Fruit fly (Drosophila melanogaster) whole organism, embryonic: ENCODE measurements around the gene eIF3d1.
A peak's percentile ranks its signal among the peaks of the same experiment; 100 is the strongest.

Experiments used
- Atf-2 ChIP-seq: fragments of 200-800 bp; sonication (Bioruptor generic); optimal IDR thresholded peaks from 2 replicates; lab custom pipeline; 2016; ENCODE audit warnings: missing biosample characterization, missing genetic modification characterization
- Bgb ChIP-seq: fragments of 200-800 bp; sonication (Bioruptor generic); IDR thresholded peaks from 2 replicates; pipeline ENCODE4 v1.3.6; 2022; ENCODE audit warnings: missing biosample characterization, missing genetic modification characterization; ENCODE audit not compliant: partially characterized antibody
- CG10147 ChIP-seq: fragments of 200-800 bp; sonication (Bioruptor generic); optimal IDR thresholded peaks from 2 replicates; lab custom pipeline; 2019; ENCODE audit warnings: missing biosample characterization, mild to moderate bottlenecking, missing genetic modification characterization, moderate library complexity
- CG10565 ChIP-seq: fragments of 200-800 bp; sonication (Bioruptor generic); optimal IDR thresholded peaks from 3 replicates; lab custom pipeline; 2016; ENCODE audit warnings: missing biosample characterization, mild to moderate bottlenecking, missing genetic modification characterization
- CG12299 ChIP-seq: fragments of 200-800 bp; sonication (Bioruptor generic); optimal IDR thresholded peaks from 2 replicates; lab custom pipeline; 2018; ENCODE audit warnings: missing biosample characterization, mild to moderate bottlenecking, missing genetic modification characterization
- CG14014 ChIP-seq: fragments of 200-800 bp; sonication (Bioruptor generic); IDR thresholded peaks from 2 replicates; pipeline ENCODE4 v1.3.6; 2022; ENCODE audit warnings: missing biosample characterization, missing genetic modification characterization
- CG17612 ChIP-seq: fragments of 200-800 bp; sonication (Bioruptor generic); IDR thresholded peaks from 2 replicates; pipeline ENCODE4 v1.3.6; 2022; ENCODE audit warnings: missing biosample characterization, missing genetic modification characterization
- CG2116 ChIP-seq: fragments of 200-800 bp; sonication (Bioruptor generic); optimal IDR thresholded peaks from 3 replicates; lab custom pipeline; 2018; ENCODE audit warnings: missing biosample characterization, mild to moderate bottlenecking, missing genetic modification characterization
- CG2889 ChIP-seq: fragments of 200-800 bp; sonication (Bioruptor generic); IDR thresholded peaks from 3 replicates; pipeline ENCODE4 v1.3.6; 2022; ENCODE audit warnings: missing biosample characterization, missing genetic modification characterization
- CG4707 ChIP-seq: fragments of 200-800 bp; sonication (Bioruptor generic); optimal IDR thresholded peaks from 2 replicates; lab custom pipeline; 2018; ENCODE audit warnings: missing biosample characterization, mild to moderate bottlenecking, missing genetic modification characterization, moderate library complexity
- CG4820 ChIP-seq: fragments of 200-800 bp; sonication (Bioruptor generic); optimal IDR thresholded peaks from 3 replicates; lab custom pipeline; 2016; ENCODE audit warnings: missing biosample characterization, missing genetic modification characterization
- CG6765 ChIP-seq: fragments of 200-800 bp; sonication (Bioruptor generic); optimal IDR thresholded peaks from 3 replicates; lab custom pipeline; 2017; ENCODE audit warnings: missing biosample characterization, mild to moderate bottlenecking, missing genetic modification characterization
- CG8478 ChIP-seq: fragments of >200 bp; optimal IDR thresholded peaks from 2 replicates; lab custom pipeline; 2018
- CG9609 ChIP-seq: fragments of 200-800 bp; sonication (Bioruptor generic); optimal IDR thresholded peaks from 3 replicates; lab custom pipeline; 2016; ENCODE audit warnings: missing biosample characterization, missing genetic modification characterization
- CTCF ChIP-seq: fragments of 200-800 bp; sonication (Bioruptor generic); optimal IDR thresholded peaks from 2 replicates; lab custom pipeline; 2017; ENCODE audit warnings: missing biosample characterization, mild to moderate bottlenecking, missing genetic modification characterization, moderate library complexity
- CoRest ChIP-seq: fragments of 200-800 bp; sonication (Bioruptor generic); optimal IDR thresholded peaks from 3 replicates; lab custom pipeline; 2018; ENCODE audit warnings: missing biosample characterization, mild to moderate bottlenecking, missing genetic modification characterization, moderate library complexity
- D ChIP-seq, 2 experiments: fragments of 200-800 bp in 1 of 2; fragments of >200 bp in 1 of 2; sonication (Bioruptor generic) in 1 of 2; optimal IDR thresholded peaks; 2 replicates in 1 of 2; 3 replicates in 1 of 2; lab custom pipeline; 2017; ENCODE audit warnings: mild to moderate bottlenecking in 1 of 2, missing biosample characterization in 1 of 2, missing genetic modification characterization in 1 of 2, missing genetic modification reagents in 1 of 2
- Dfd ChIP-seq, 2 experiments: fragments of >200 bp; optimal IDR thresholded peaks; 2 replicates each; lab custom pipeline; 2017; ENCODE audit warnings: missing biosample characterization in 2 of 2, missing genetic modification characterization in 2 of 2
- Dp ChIP-seq: fragments of 200-800 bp; sonication (Bioruptor generic); optimal IDR thresholded peaks from 2 replicates; lab custom pipeline; 2018; ENCODE audit warnings: missing biosample characterization, mild to moderate bottlenecking, missing genetic modification characterization, moderate library complexity
- GATAe ChIP-seq: fragments of 200-800 bp; sonication (Bioruptor generic); conservative IDR thresholded peaks from 2 replicates; pipeline ENCODE4 v1.3.6; 2022; ENCODE audit warnings: missing biosample characterization, missing genetic modification characterization
- Gug ChIP-seq: fragments of 200-800 bp; sonication (Bioruptor generic); IDR thresholded peaks from 4 replicates; pipeline ENCODE4 v1.3.6; 2022; ENCODE audit warnings: missing biosample characterization, missing genetic modification characterization
- HmgD ChIP-seq: fragments of 200-800 bp; sonication (Bioruptor generic); optimal IDR thresholded peaks from 3 replicates; lab custom pipeline; 2016; ENCODE audit warnings: missing biosample characterization, missing genetic modification characterization
- Hmr ChIP-seq: fragments of 200-800 bp; sonication (Bioruptor generic); optimal IDR thresholded peaks from 3 replicates; lab custom pipeline; 2017; ENCODE audit warnings: mild to moderate bottlenecking, missing biosample characterization, missing genetic modification reagents, missing genetic modification characterization
- Mrtf ChIP-seq: fragments of 200-800 bp; sonication (Bioruptor generic); IDR thresholded peaks from 3 replicates; pipeline ENCODE4 v1.3.6; 2022; ENCODE audit warnings: missing biosample characterization, missing genetic modification characterization
- Myb ChIP-seq: fragments of 200-800 bp; sonication (Bioruptor generic); optimal IDR thresholded peaks from 2 replicates; lab custom pipeline; 2016; ENCODE audit warnings: missing biosample characterization, missing genetic modification characterization
- NK7.1 ChIP-seq: fragments of 200-800 bp; sonication (Bioruptor generic); optimal IDR thresholded peaks from 3 replicates; lab custom pipeline; 2016; ENCODE audit warnings: missing biosample characterization, missing genetic modification characterization
- Oli ChIP-seq: fragments of 200-800 bp; sonication (Bioruptor generic); optimal IDR thresholded peaks from 2 replicates; lab custom pipeline; 2018; ENCODE audit warnings: missing biosample characterization, mild to moderate bottlenecking, missing genetic modification characterization, moderate library complexity
- Pdp1 ChIP-seq, 2 experiments: fragments of 200-800 bp; sonication (Bioruptor generic); optimal IDR thresholded peaks; 3 replicates each; lab custom pipeline; 2016; ENCODE audit warnings: missing biosample characterization in 2 of 2, missing genetic modification characterization in 2 of 2, mild to moderate bottlenecking in 1 of 2, moderate library complexity in 1 of 2
- Six4 ChIP-seq: fragments of 200-800 bp; sonication (Bioruptor generic); optimal IDR thresholded peaks from 2 replicates; lab custom pipeline; 2016; ENCODE audit warnings: missing biosample characterization, missing genetic modification characterization
- TFAM ChIP-seq: fragments of 200-800 bp; sonication (Bioruptor generic); optimal IDR thresholded peaks from 2 replicates; lab custom pipeline; 2017; ENCODE audit warnings: missing biosample characterization, missing genetic modification characterization, inconsistent platforms
- Xrp1 ChIP-seq: fragments of 200-800 bp; sonication (Bioruptor generic); IDR thresholded peaks from 2 replicates; pipeline ENCODE4 v1.3.6; 2022; ENCODE audit warnings: missing biosample characterization, missing genetic modification characterization
- cato ChIP-seq: fragments of 200-800 bp; sonication (Bioruptor generic); optimal IDR thresholded peaks from 2 replicates; lab custom pipeline; 2016; ENCODE audit warnings: missing biosample characterization, missing genetic modification characterization, borderline replicate concordance
- chm ChIP-seq: fragments of 200-800 bp; sonication (Bioruptor generic); IDR thresholded peaks from 2 replicates; pipeline ENCODE4 v1.3.6; 2022; ENCODE audit warnings: missing biosample characterization, missing genetic modification characterization
- corto ChIP-seq: fragments of 200-800 bp; sonication (Bioruptor generic); optimal IDR thresholded peaks from 2 replicates; lab custom pipeline; 2016; ENCODE audit warnings: missing biosample characterization, mild to moderate bottlenecking, missing genetic modification characterization, moderate library complexity
- ewg ChIP-seq: fragments of 200-800 bp; sonication (Bioruptor generic); optimal IDR thresholded peaks from 3 replicates; lab custom pipeline; 2017; ENCODE audit warnings: mild to moderate bottlenecking, missing biosample characterization, missing genetic modification reagents, missing genetic modification characterization
- insv ChIP-seq, 2 experiments: fragments of 200-800 bp; sonication (Bioruptor generic); optimal IDR thresholded peaks; 3 replicates each; lab custom pipeline; 2016 to 2018; ENCODE audit warnings: missing biosample characterization in 2 of 2, missing genetic modification characterization in 2 of 2
- jumu ChIP-seq: fragments of 200-800 bp; sonication (Bioruptor generic); optimal IDR thresholded peaks from 3 replicates; lab custom pipeline; 2016; ENCODE audit warnings: missing biosample characterization, missing genetic modification characterization
- kah ChIP-seq: fragments of 200-800 bp; sonication (Bioruptor generic); optimal IDR thresholded peaks from 2 replicates; lab custom pipeline; 2018; ENCODE audit warnings: missing biosample characterization, mild to moderate bottlenecking, missing genetic modification characterization
- ken ChIP-seq: fragments of 200-800 bp; sonication (Bioruptor generic); IDR thresholded peaks from 3 replicates; pipeline ENCODE4 v1.3.6; 2022; ENCODE audit warnings: missing biosample characterization, missing genetic modification characterization
- mirr ChIP-seq: fragments of 200-800 bp; sonication (Bioruptor generic); optimal IDR thresholded peaks from 3 replicates; lab custom pipeline; 2018; ENCODE audit warnings: missing biosample characterization, mild to moderate bottlenecking, missing genetic modification characterization
- nerfin-1 ChIP-seq: fragments of 200-800 bp; sonication (Bioruptor generic); optimal IDR thresholded peaks from 3 replicates; lab custom pipeline; 2019; ENCODE audit warnings: missing biosample characterization, mild to moderate bottlenecking, missing genetic modification characterization, moderate library complexity
- oc ChIP-seq: fragments of 200-800 bp; sonication (Bioruptor generic); optimal IDR thresholded peaks from 2 replicates; lab custom pipeline; 2018; ENCODE audit warnings: missing biosample characterization, mild to moderate bottlenecking, missing genetic modification characterization, moderate library complexity
- pnt ChIP-seq: fragments of 200-800 bp; sonication (Bioruptor generic); optimal IDR thresholded peaks from 3 replicates; lab custom pipeline; 2016; ENCODE audit warnings: missing biosample characterization, missing genetic modification characterization
- run ChIP-seq: fragments of 200-800 bp; sonication (Bioruptor generic); optimal IDR thresholded peaks from 3 replicates; lab custom pipeline; 2018; ENCODE audit warnings: missing biosample characterization, mild to moderate bottlenecking, missing genetic modification characterization
- sens ChIP-seq: fragments of 200-800 bp; sonication (Bioruptor generic); peaks from one replicate; lab custom pipeline; 2016; ENCODE audit warnings: missing biosample characterization, missing genetic modification characterization
- stwl ChIP-seq: fragments of 200-800 bp; sonication (Bioruptor generic); optimal IDR thresholded peaks from 3 replicates; lab custom pipeline; 2018; ENCODE audit warnings: missing biosample characterization, mild to moderate bottlenecking, missing genetic modification characterization, moderate library complexity
- tna ChIP-seq: fragments of 200-800 bp; sonication (Bioruptor generic); IDR thresholded peaks from 2 replicates; pipeline ENCODE4 v1.3.6; 2022; ENCODE audit warnings: missing biosample characterization, missing genetic modification characterization; ENCODE audit not compliant: partially characterized antibody
- tup ChIP-seq: fragments of 200-800 bp; sonication (Bioruptor generic); optimal IDR thresholded peaks from 2 replicates; lab custom pipeline; 2016; ENCODE audit warnings: missing biosample characterization, mild to moderate bottlenecking, missing genetic modification characterization, moderate library complexity

The eIF3d1 gene

DNA sequence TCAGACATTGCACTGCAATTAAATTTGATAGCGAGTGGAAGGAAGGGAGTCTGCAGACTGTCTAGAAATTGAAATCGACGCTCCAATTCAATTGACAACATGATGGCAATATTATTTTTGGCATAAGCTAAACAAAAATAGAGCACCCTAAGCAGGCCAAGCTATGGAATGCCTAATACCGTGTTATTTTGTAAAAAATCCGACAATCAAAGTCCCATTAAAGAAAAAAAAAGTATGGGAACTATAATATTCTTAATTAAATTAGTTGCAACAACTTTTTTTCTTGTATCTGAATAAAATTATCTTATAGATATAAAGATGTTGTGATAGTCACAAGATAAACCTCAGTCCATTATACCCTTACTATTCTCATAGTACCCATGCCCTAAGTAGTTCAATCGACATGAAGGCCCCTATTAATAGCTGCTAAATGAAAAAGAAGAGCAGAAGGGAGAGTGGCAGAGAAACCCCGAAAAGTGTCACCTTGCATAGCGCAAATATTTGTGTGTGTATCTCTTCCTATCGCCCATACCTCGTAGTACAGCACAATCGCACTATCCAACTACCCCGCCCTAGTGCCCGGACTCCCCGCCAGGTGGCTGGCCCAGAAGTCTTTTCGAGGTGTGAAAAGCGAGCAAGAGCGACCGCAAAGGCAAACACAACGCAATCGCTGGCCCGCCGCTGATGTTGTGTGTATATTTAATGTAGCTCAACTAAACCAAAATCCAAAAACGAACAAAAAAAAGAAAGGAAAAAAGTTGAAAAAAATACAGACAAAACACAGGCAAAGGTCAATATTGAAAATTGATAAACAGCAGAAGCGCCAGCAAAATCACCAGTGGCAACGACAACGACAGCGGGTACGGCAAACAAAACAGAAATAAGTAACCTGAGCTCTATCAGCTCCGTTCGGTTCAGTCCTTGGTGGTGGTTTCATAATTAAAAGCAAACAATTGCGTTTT, 22.2 kb upstream of the eIF3d1 start (continued):
- TF ChIP-seq run (tag; lab: Kevin White, UChicago) (peak; percentile 88), insv (GFP tag; optimal IDR thresholded peaks at IDR 0.05; lab: Kevin White, UChicago) (peak in 1 of 2 experiments; percentile 51), CG14014 (peak; percentile 36; the same call in 1 of the 2 replicates), CG10565 (peak; percentile 3), chm (GFP tag; lab: Robert Waterston, UW) (peak; percentile 86; the same call in 1 of the 2 replicates), Myb (peak; percentile 25), sens (GFP tag; lab: Kevin White, UChicago) (peak; percentile 96), Gug (no peak), nerfin-1 (tag; lab: Kevin White, UChicago) (peak; percentile 76), CG10147 (GFP tag; lab: Kevin White, UChicago) (peak; percentile 50), mirr (GFP tag; lab: Kevin White, UChicago) (peak; percentile 76), Hmr (GFP tag; lab: Kevin White, UChicago) (peak; percentile 47), CG4820 (GFP tag; lab: Kevin White, UChicago) (peak; percentile 1), ken (0 out of 3 replicates have a peak, but pooled peaks have one; percentile 6), TFAM (peak; percentile 23), Mrtf (GFP tag; lab: Robert Waterston, UW) (no peak), HmgD (peak; percentile 29), pnt (GFP tag; lab: Kevin White, UChicago) (peak; percentile 37), Bgb (no peak), kah (GFP tag; lab: Kevin White, UChicago) (peak; percentile 10), Pdp1 (GFP tag; optimal IDR thresholded peaks at IDR 0.05; lab: Kevin White, UChicago) (peak; percentile 14 to 80), jumu (GFP tag; lab: Kevin White, UChicago) (peak; percentile 5), stwl (peak; percentile 37), Xrp1 (GFP tag; lab: Robert Waterston, UW) (peak; percentile 69), CG12299 (peak; percentile 44), CG6765 (GFP tag; lab: Kevin White, UChicago) (peak; percentile 62), CG2116 (GFP tag; lab: Kevin White, UChicago) (peak; percentile 42), CG17612 (GFP tag; lab: Robert Waterston, UW) (no peak), cato (GFP tag; lab: Kevin White, UChicago) (peak; percentile 6), CTCF (GFP tag; lab: Kevin White, UChicago) (peak; percentile 90), Atf-2 (GFP tag; lab: Kevin White, UChicago) (peak; percentile 44), Oli (tag; lab: Kevin White, UChicago) (peak; percentile 31), CG8478 (lab: Kevin White, UChicago) (no peak), ewg (GFP tag; lab: Kevin White, UChicago) (peak; percentile 58), tna (0 out of 2 replicates have a peak, but pooled peaks have one; percentile 23), CoRest (tag; lab: Kevin White, UChicago) (peak; percentile 58), Dp (GFP tag; lab: Kevin White, UChicago) (no peak), CG2889 (GFP tag; lab: Robert Waterston, UW) (no peak), NK7.1 (GFP tag; lab: Kevin White, UChicago) (peak; percentile 83), CG9609 (GFP tag; lab: Kevin White, UChicago) (peak; percentile 45), Dfd (GFP tag; optimal IDR thresholded peaks at IDR 0.05; lab: Kevin White, UChicago) (no peak), Six4 (GFP tag; lab: Kevin White, UChicago) (no peak), tup (GFP tag; lab: Kevin White, UChicago) (peak; percentile 47), D (optimal IDR thresholded peaks at IDR 0.05; lab: Kevin White, UChicago) (no peak), D (GFP tag; optimal IDR thresholded peaks at IDR 0.05; lab: Kevin White, UChicago) (peak; percentile 75), GATAe (no peak), oc (tag; lab: Kevin White, UChicago) (peak; percentile 28), CG4707 (GFP tag; lab: Kevin White, UChicago) (peak; percentile 66), corto (GFP tag; lab: Kevin White, UChicago) (no peak)
